Fruit fly (Drosophila melanogaster) whole organism, embryonic: ENCODE data around the gene CG14982.

Source experiments
- Blimp-1 ChIP-seq: fragments of 200-800 bp; sonication (Bioruptor generic); optimal IDR thresholded peaks from 3 replicates; lab custom pipeline; 2018; ENCODE audit warnings: missing biosample characterization, missing genetic modification characterization, mild to moderate bottlenecking, moderate library complexity, missing genetic modification reagents
- Bteb2 ChIP-seq: fragments of 200-800 bp; sonication (Bioruptor generic); optimal IDR thresholded peaks from 2 replicates; lab custom pipeline; 2016; ENCODE audit warnings: missing biosample characterization, missing genetic modification characterization
- C15 ChIP-seq: fragments of 200-800 bp; sonication (Bioruptor generic); IDR thresholded peaks from 3 replicates; pipeline ENCODE4 v1.3.6; 2022; ENCODE audit warnings: missing biosample characterization, missing genetic modification characterization
- CG10209 ChIP-seq: fragments of 200-800 bp; sonication (Bioruptor generic); optimal IDR thresholded peaks from 3 replicates; lab custom pipeline; 2017; ENCODE audit warnings: missing biosample characterization, mild to moderate bottlenecking, missing genetic modification characterization, missing genetic modification reagents
- CG10366 ChIP-seq: fragments of 200-800 bp; sonication (Bioruptor generic); IDR thresholded peaks from 2 replicates; pipeline ENCODE4 v1.3.6; 2022; ENCODE audit warnings: missing biosample characterization, missing genetic modification characterization
- CG10979 ChIP-seq: fragments of 200-800 bp; sonication (Bioruptor generic); optimal IDR thresholded peaks from 2 replicates; lab custom pipeline; 2018; ENCODE audit warnings: missing biosample characterization, mild to moderate bottlenecking, missing genetic modification characterization, moderate library complexity
- CG11456 ChIP-seq: fragments of 200-800 bp; sonication (Bioruptor generic); IDR thresholded peaks from 3 replicates; pipeline ENCODE4 v1.3.6; 2022; ENCODE audit warnings: missing biosample characterization, missing genetic modification characterization
- CG11560 ChIP-seq: fragments of 200-800 bp; sonication (Bioruptor generic); IDR thresholded peaks from 3 replicates; pipeline ENCODE4 v1.3.6; 2022; ENCODE audit warnings: missing biosample characterization, missing genetic modification characterization
- CG12104 ChIP-seq: fragments of 200-800 bp; sonication (Bioruptor generic); optimal IDR thresholded peaks from 3 replicates; lab custom pipeline; 2016; ENCODE audit warnings: missing biosample characterization, missing genetic modification characterization
- CG12299 ChIP-seq: fragments of 200-800 bp; sonication (Bioruptor generic); optimal IDR thresholded peaks from 2 replicates; lab custom pipeline; 2018; ENCODE audit warnings: missing biosample characterization, mild to moderate bottlenecking, missing genetic modification characterization
- CG14441 ChIP-seq: fragments of 200-800 bp; sonication (Bioruptor generic); IDR thresholded peaks from 2 replicates; pipeline ENCODE4 v1.3.6; 2022; ENCODE audit warnings: missing biosample characterization, missing genetic modification characterization
- CG17186 ChIP-seq: fragments of 200-800 bp; sonication (Bioruptor generic); optimal IDR thresholded peaks from 3 replicates; lab custom pipeline; 2017; ENCODE audit warnings: missing biosample characterization, missing genetic modification reagents, missing genetic modification characterization
- CG17612 ChIP-seq: fragments of 200-800 bp; sonication (Bioruptor generic); IDR thresholded peaks from 2 replicates; pipeline ENCODE4 v1.3.6; 2022; ENCODE audit warnings: missing biosample characterization, missing genetic modification characterization
- CG17912 ChIP-seq: fragments of 200-800 bp; sonication (Bioruptor generic); optimal IDR thresholded peaks from 2 replicates; lab custom pipeline; 2018; ENCODE audit warnings: missing biosample characterization, mild to moderate bottlenecking, missing genetic modification characterization
- CG18599 ChIP-seq: fragments of 200-800 bp; sonication (Bioruptor generic); optimal IDR thresholded peaks from 3 replicates; lab custom pipeline; 2017; ENCODE audit warnings: missing biosample characterization, missing genetic modification characterization, mild to moderate bottlenecking, moderate library complexity, missing genetic modification reagents
- CG4730 ChIP-seq: fragments of 200-800 bp; sonication (Bioruptor generic); IDR thresholded peaks from 2 replicates; pipeline ENCODE4 v1.3.6; 2022; ENCODE audit warnings: missing biosample characterization, missing genetic modification characterization
- CG4820 ChIP-seq: fragments of 200-800 bp; sonication (Bioruptor generic); optimal IDR thresholded peaks from 3 replicates; lab custom pipeline; 2016; ENCODE audit warnings: missing biosample characterization, missing genetic modification characterization
- CG5953 ChIP-seq: fragments of 200-800 bp; sonication (Bioruptor generic); IDR thresholded peaks from 2 replicates; pipeline ENCODE4 v1.3.6; 2022; ENCODE audit warnings: missing biosample characterization, missing genetic modification characterization
- CG7556 ChIP-seq: fragments of 200-800 bp; sonication (Bioruptor generic); optimal IDR thresholded peaks from 2 replicates; lab custom pipeline; 2017; ENCODE audit warnings: missing biosample characterization, mild to moderate bottlenecking, missing genetic modification characterization
- CG7928 ChIP-seq: fragments of 200-800 bp; sonication (Bioruptor generic); optimal IDR thresholded peaks from 2 replicates; lab custom pipeline; 2017; ENCODE audit warnings: missing biosample characterization, mild to moderate bottlenecking, missing genetic modification characterization
- CG9797 ChIP-seq: fragments of 200-800 bp; sonication (Bioruptor generic); optimal IDR thresholded peaks from 3 replicates; lab custom pipeline; 2018; ENCODE audit warnings: missing biosample characterization, mild to moderate bottlenecking, missing genetic modification characterization
- CrebB ChIP-seq: fragments of 200-800 bp; sonication (Bioruptor generic); optimal IDR thresholded peaks from 3 replicates; lab custom pipeline; 2018; ENCODE audit warnings: missing biosample characterization, mild to moderate bottlenecking, missing genetic modification characterization
- Deaf1 ChIP-seq: fragments of 200-800 bp; optimal IDR thresholded peaks from 3 replicates; lab custom pipeline; 2019; ENCODE audit warnings: missing biosample characterization, mild to moderate bottlenecking, missing genetic modification characterization, moderate library complexity
- Dfd ChIP-seq, 2 experiments: fragments of >200 bp; optimal IDR thresholded peaks; 2 replicates each; lab custom pipeline; 2017; ENCODE audit warnings: missing biosample characterization in 2 of 2, missing genetic modification characterization in 2 of 2
- Drgx ChIP-seq: fragments of 200-800 bp; sonication (Bioruptor generic); IDR thresholded peaks from 2 replicates; pipeline ENCODE4 v1.3.6; 2022; ENCODE audit warnings: missing biosample characterization, missing genetic modification characterization
- HHEX ChIP-seq: fragments of 200-800 bp; sonication (Bioruptor generic); optimal IDR thresholded peaks from 3 replicates; lab custom pipeline; 2017; ENCODE audit warnings: missing biosample characterization, mild to moderate bottlenecking, missing genetic modification characterization, missing genetic modification reagents
- HLH54F ChIP-seq: fragments of 200-800 bp; sonication (Bioruptor generic); optimal IDR thresholded peaks from 3 replicates; lab custom pipeline; 2016; ENCODE audit warnings: missing biosample characterization, missing genetic modification characterization
- Hr39 ChIP-seq: fragments of >200 bp; optimal IDR thresholded peaks from 2 replicates; lab custom pipeline; 2017
- Lpt ChIP-seq: fragments of >200 bp; optimal IDR thresholded peaks from 2 replicates; lab custom pipeline; 2018; ENCODE audit warnings: missing biosample characterization, missing genetic modification characterization
- NC2α ChIP-seq: fragments of 200-800 bp; sonication (Bioruptor generic); optimal IDR thresholded peaks from 2 replicates; lab custom pipeline; 2016; ENCODE audit warnings: missing biosample characterization, missing genetic modification characterization
- NFAT ChIP-seq: fragments of 200-800 bp; sonication (Bioruptor generic); IDR thresholded peaks from 2 replicates; pipeline ENCODE4 v1.3.6; 2022; ENCODE audit warnings: missing biosample characterization, missing genetic modification characterization
- Oaz ChIP-seq: fragments of 200-800 bp; sonication (Bioruptor generic); IDR thresholded peaks from 2 replicates; pipeline ENCODE4 v1.3.6; 2022; ENCODE audit warnings: missing biosample characterization, missing genetic modification characterization
- Optix ChIP-seq: fragments of 200-800 bp; sonication (Bioruptor generic); IDR thresholded peaks from 3 replicates; pipeline ENCODE4 v1.3.6; 2022; ENCODE audit warnings: missing biosample characterization, missing genetic modification characterization
- Pdp1 ChIP-seq, 2 experiments: fragments of 200-800 bp; sonication (Bioruptor generic); optimal IDR thresholded peaks; 3 replicates each; lab custom pipeline; 2016; ENCODE audit warnings: missing biosample characterization in 2 of 2, missing genetic modification characterization in 2 of 2, mild to moderate bottlenecking in 1 of 2, moderate library complexity in 1 of 2
- Poxn ChIP-seq: fragments of 200-800 bp; sonication (Bioruptor generic); IDR thresholded peaks from 2 replicates; pipeline ENCODE4 v1.3.6; 2022; ENCODE audit warnings: missing biosample characterization, missing genetic modification characterization
- Sry-β ChIP-seq: fragments of 200-800 bp; sonication (Bioruptor generic); optimal IDR thresholded peaks from 2 replicates; lab custom pipeline; 2018; ENCODE audit warnings: missing biosample characterization, mild to moderate bottlenecking, missing genetic modification characterization, moderate library complexity
- Tbp ChIP-seq: fragments of >200 bp; optimal IDR thresholded peaks from 2 replicates; lab custom pipeline; 2018; ENCODE audit warnings: missing biosample characterization, missing genetic modification characterization
- YL-1 ChIP-seq: fragments of 200-800 bp; sonication (Bioruptor generic); optimal IDR thresholded peaks from 3 replicates; lab custom pipeline; 2017; ENCODE audit warnings: missing biosample characterization, mild to moderate bottlenecking, missing genetic modification characterization
- cas ChIP-seq: fragments of 200-800 bp; sonication (Bioruptor generic); IDR thresholded peaks from 2 replicates; pipeline ENCODE4 v1.3.6; 2022; ENCODE audit warnings: missing biosample characterization, missing genetic modification characterization
- cato ChIP-seq: fragments of 200-800 bp; sonication (Bioruptor generic); optimal IDR thresholded peaks from 2 replicates; lab custom pipeline; 2016; ENCODE audit warnings: missing biosample characterization, missing genetic modification characterization, borderline replicate concordance
- gem ChIP-seq: fragments of 200-800 bp; sonication (Bioruptor generic); optimal IDR thresholded peaks from 2 replicates; lab custom pipeline; 2019; ENCODE audit warnings: missing biosample characterization, mild to moderate bottlenecking, missing genetic modification characterization, moderate library complexity
- hb ChIP-seq: fragments of 200-800 bp; sonication (Bioruptor generic); IDR thresholded peaks from 3 replicates; pipeline ENCODE4 v1.3.6; 2022; ENCODE audit warnings: missing biosample characterization, missing genetic modification characterization; ENCODE audit not compliant: partially characterized antibody
- jing ChIP-seq: fragments of 200-800 bp; sonication (Bioruptor generic); optimal IDR thresholded peaks from 2 replicates; lab custom pipeline; 2018; ENCODE audit warnings: missing biosample characterization, mild to moderate bottlenecking, missing genetic modification characterization
- pb ChIP-seq: fragments of 200-800 bp; sonication (Bioruptor generic); optimal IDR thresholded peaks from 3 replicates; lab custom pipeline; 2016; ENCODE audit warnings: missing biosample characterization, missing genetic modification characterization
- run ChIP-seq: fragments of 200-800 bp; sonication (Bioruptor generic); optimal IDR thresholded peaks from 3 replicates; lab custom pipeline; 2018; ENCODE audit warnings: missing biosample characterization, mild to moderate bottlenecking, missing genetic modification characterization
- schlank ChIP-seq: fragments of 200-800 bp; sonication (Bioruptor generic); optimal IDR thresholded peaks from 2 replicates; lab custom pipeline; 2018; ENCODE audit warnings: missing biosample characterization, mild to moderate bottlenecking, missing genetic modification characterization
- sens ChIP-seq: fragments of 200-800 bp; sonication (Bioruptor generic); peaks from one replicate; lab custom pipeline; 2016; ENCODE audit warnings: missing biosample characterization, missing genetic modification characterization
- seq ChIP-seq: fragments of 200-800 bp; sonication (Bioruptor generic); IDR thresholded peaks from 2 replicates; pipeline ENCODE4 v1.3.6; 2022; ENCODE audit warnings: missing biosample characterization, missing genetic modification characterization
- slbo ChIP-seq: fragments of 200-800 bp; sonication (Bioruptor generic); IDR thresholded peaks from 2 replicates; pipeline ENCODE4 v1.3.6; 2022; ENCODE audit warnings: missing biosample characterization, missing genetic modification characterization
- tap ChIP-seq: fragments of 200-800 bp; optimal IDR thresholded peaks from 3 replicates; lab custom pipeline; 2019; ENCODE audit warnings: missing biosample characterization, mild to moderate bottlenecking, missing genetic modification characterization, moderate library complexity
- tgo ChIP-seq: fragments of 200-800 bp; sonication (Bioruptor generic); IDR thresholded peaks from 3 replicates; pipeline ENCODE4 v1.3.6; 2022; ENCODE audit warnings: missing biosample characterization, missing genetic modification characterization
- tll ChIP-seq, 2 experiments: fragments of 200-800 bp in 1 of 2; fragments of >200 bp in 1 of 2; sonication (Bioruptor generic) in 1 of 2; optimal IDR thresholded peaks; 2 replicates each; lab custom pipeline; 2017 to 2019; ENCODE audit warnings: missing biosample characterization in 2 of 2, missing genetic modification characterization in 2 of 2, mild to moderate bottlenecking in 1 of 2, moderate library complexity in 1 of 2

CG14982 gene

dm6 chr3L:3898978-3899377 lies 43.5 kb upstream of the CG14982 start, which contains the start of gene Ccz1 (continued):
- peak; percentile 58 for TF ChIP-seq CG4820
- TF ChIP-seq CG17612: no peak
- no peak for TF ChIP-seq slbo
- TF ChIP-seq NFAT (GFP tag; lab: Robert Waterston, UW): no peak
- TF ChIP-seq hb (GFP tag; lab: Robert Waterston, UW): no peak
- TF ChIP-seq CG10366 (GFP tag; lab: Robert Waterston, UW): no peak
- peak; percentile 36 to 76 for TF ChIP-seq Pdp1 (GFP tag; optimal IDR thresholded peaks at IDR 0.05; lab: Kevin White, UChicago)
- peak; percentile 57 for TF ChIP-seq Blimp-1 (GFP tag; lab: Kevin White, UChicago)
- TF ChIP-seq CG10979 (tag; lab: Kevin White, UChicago): peak; percentile 20
- TF ChIP-seq CG17912 (GFP tag; lab: Kevin White, UChicago): peak; percentile 90
- TF ChIP-seq Sry-β (GFP tag; lab: Kevin White, UChicago): peak; percentile 6
- no peak for TF ChIP-seq seq (GFP tag; lab: Robert Waterston, UW)
- no peak for TF ChIP-seq CG11560 (tag; lab: Robert Waterston, UW)
- no peak for TF ChIP-seq cas (GFP tag; lab: Robert Waterston, UW)
- TF ChIP-seq sens: peak; percentile 90
- TF ChIP-seq CG17186 (GFP tag; lab: Kevin White, UChicago): peak; percentile 63
- TF ChIP-seq gem (tag; lab: Kevin White, UChicago): peak; percentile 81
- no peak for TF ChIP-seq Deaf1 (tag; lab: Kevin White, UChicago)
- TF ChIP-seq Bteb2 (GFP tag; lab: Kevin White, UChicago): peak; percentile 52
- TF ChIP-seq HHEX (GFP tag; lab: Kevin White, UChicago): peak; percentile 68
- TF ChIP-seq jing: peak; percentile 6
- TF ChIP-seq CrebB (tag; lab: Kevin White, UChicago): peak; percentile 37
- TF ChIP-seq cato: peak; percentile 72
- peak; percentile 58 for TF ChIP-seq schlank (tag; lab: Kevin White, UChicago)
- TF ChIP-seq CG5953 (GFP tag; lab: Robert Waterston, UW): no peak
- TF ChIP-seq YL-1 (GFP tag; lab: Kevin White, UChicago): peak; percentile 94
- no peak for TF ChIP-seq C15 (GFP tag; lab: Robert Waterston, UW)
- no peak for TF ChIP-seq tll (GFP tag; optimal IDR thresholded peaks at IDR 0.05; lab: Kevin White, UChicago)
- no peak for TF ChIP-seq Dfd (GFP tag; optimal IDR thresholded peaks at IDR 0.05; lab: Kevin White, UChicago)
- TF ChIP-seq CG12104 (GFP tag; lab: Kevin White, UChicago): peak; percentile 70
- peak; percentile 60 for TF ChIP-seq CG9797
- peak; percentile 66 for TF ChIP-seq HLH54F
- TF ChIP-seq CG10209 (GFP tag; lab: Kevin White, UChicago): peak; percentile 87
- TF ChIP-seq Optix (GFP tag; lab: Robert Waterston, UW): no peak
- TF ChIP-seq Oaz (GFP tag; lab: Robert Waterston, UW): no peak
- no peak for TF ChIP-seq tap (tag; lab: Kevin White, UChicago)
- TF ChIP-seq CG7928: peak; percentile 87
- TF ChIP-seq CG14441 (GFP tag; lab: Robert Waterston, UW): no peak
- peak; percentile 44 for TF ChIP-seq CG7556 (GFP tag; lab: Kevin White, UChicago)
- TF ChIP-seq CG18599 (GFP tag; lab: Kevin White, UChicago): peak; percentile 24
- TF ChIP-seq tgo (GFP tag; lab: Robert Waterston, UW): no peak
- TF ChIP-seq Tbp (GFP tag; lab: Kevin White, UChicago): no peak
- TF ChIP-seq CG11456 (GFP tag; lab: Robert Waterston, UW): no peak
- TF ChIP-seq Poxn (GFP tag; lab: Robert Waterston, UW): no peak
- TF ChIP-seq run (tag; lab: Kevin White, UChicago): no peak
- TF ChIP-seq NC2α (GFP tag; lab: Kevin White, UChicago): peak; percentile 49
- no peak for TF ChIP-seq Hr39 (lab: Kevin White, UChicago)
- TF ChIP-seq Lpt: no peak
- no peak for TF ChIP-seq CG4730
- TF ChIP-seq pb (GFP tag; lab: Kevin White, UChicago): no peak
- TF ChIP-seq CG12299 (tag; lab: Kevin White, UChicago): peak; percentile 35
- TF ChIP-seq Drgx: no peak
